Worm (Caenorhabditis elegans): ENCODE results near the gene C25E10.4.
A peak's percentile ranks its signal among the peaks of the same experiment; 100 is the strongest.

- TF ChIP-seq nhr-77 (tag; optimal IDR thresholded peaks at IDR 0.05): no peak
- peak; percentile 62 for TF ChIP-seq lin-14 (GFP tag; optimal IDR thresholded peaks at IDR 0.05)
- TF ChIP-seq nhr-85 (tag): peak; percentile 91
- TF ChIP-seq pax-3 (tag; optimal IDR thresholded peaks at IDR 0.05): no peak
Measured at ce11 chrV:9065915-9066314, 32.5 kb downstream of the C25E10.4 start.

Data from whole organism, L1 larva.